Worm (Caenorhabditis elegans) whole organism, midembryonic: Measurements from ENCODE around the gene nlp-47.

ENCODE experiments used
- T22C8.4 ChIP-seq: fragments of 200-800 bp; sonication (Bioruptor generic); IDR thresholded peaks from 2 replicates; pipeline ENCODE4 v1.3.6; 2022; ENCODE audit warnings: missing genetic modification characterization, missing compliant biosample characterization
- cog-1 ChIP-seq: sonication (generic microtip); optimal IDR thresholded peaks from 2 replicates; lab custom pipeline; 2016; ENCODE audit warnings: missing genetic modification characterization, missing compliant biosample characterization
- flt-1 ChIP-seq: fragments of 200-800 bp; sonication (Bioruptor generic); IDR thresholded peaks from 2 replicates; pipeline ENCODE4 v1.3.6; 2022; ENCODE audit warnings: missing genetic modification characterization, missing compliant biosample characterization
- klf-2 ChIP-seq: fragments of 200-800 bp; sonication (Bioruptor generic); conservative IDR thresholded peaks from 2 replicates; pipeline ENCODE4 v1.3.6; 2022; ENCODE audit warnings: missing genetic modification reagents, missing genetic modification characterization, missing compliant biosample characterization
- med-1 ChIP-seq: sonication (generic microtip); optimal IDR thresholded peaks from 2 replicates; lab custom pipeline; 2017; ENCODE audit warnings: missing genetic modification characterization, mild to moderate bottlenecking, missing compliant biosample characterization, antibody characterized with exemption, missing genetic modification reagents; ENCODE audit not compliant: insufficient read depth
- ref-1 ChIP-seq: fragments of 200-800 bp; sonication (Bioruptor generic); conservative IDR thresholded peaks from 2 replicates; pipeline ENCODE4 v1.3.6; 2022; ENCODE audit warnings: missing genetic modification reagents, missing genetic modification characterization, missing compliant biosample characterization
- ztf-23 ChIP-seq: fragments of 200-800 bp; sonication (Bioruptor generic); IDR thresholded peaks from 2 replicates; pipeline ENCODE4 v1.3.6; 2022; ENCODE audit warnings: missing genetic modification reagents, missing genetic modification characterization, missing compliant biosample characterization
- ztf-29 ChIP-seq: fragments of 200-800 bp; sonication (Bioruptor generic); IDR thresholded peaks from 2 replicates; pipeline ENCODE4 v1.3.6; 2022; ENCODE audit warnings: missing genetic modification reagents, missing genetic modification characterization, missing compliant biosample characterization

- no peak for TF ChIP-seq flt-1 (GFP tag; lab: Robert Waterston, UW)
- TF ChIP-seq klf-2 (GFP tag; lab: Robert Waterston, UW), result no peak
- TF ChIP-seq ztf-29 (GFP tag; lab: Robert Waterston, UW), result no peak
- TF ChIP-seq cog-1 (tag; lab: Kevin White, UChicago), result no peak
- TF ChIP-seq med-1 (GFP tag; lab: Kevin White, UChicago), result no peak
- TF ChIP-seq T22C8.4 (GFP tag; lab: Robert Waterston, UW), result no peak
- no peak for TF ChIP-seq ref-1 (GFP tag; lab: Robert Waterston, UW)
- TF ChIP-seq ztf-23, result no peak
These were observed 48.6 kb downstream of the nlp-47 start, which contains the start of gene Y4C6B.2 for ce11 chrIV:5339255-5339654.
